Worm (Caenorhabditis elegans): ENCODE measurements around the gene qui-1.

Gene qui-1

DNA sequence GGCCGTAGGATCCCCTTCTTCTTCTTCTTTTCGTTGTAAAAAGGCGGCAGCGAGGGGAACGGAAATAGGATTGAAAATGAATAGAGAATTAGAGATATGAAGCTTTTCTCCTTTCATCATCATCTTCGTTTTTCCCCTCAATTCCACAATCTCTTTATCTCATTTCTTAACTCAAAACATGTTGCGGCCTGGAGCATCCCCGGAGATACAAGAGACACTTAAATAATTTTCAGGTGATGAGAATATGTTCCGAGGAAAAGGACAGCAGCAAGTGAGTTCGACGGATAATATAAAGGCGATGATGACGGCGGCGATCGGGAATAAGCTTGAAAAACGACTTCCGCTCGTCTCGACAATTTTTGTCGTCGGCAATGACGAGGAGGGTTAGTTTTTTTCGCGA lies at the start of gene qui-1, which contains the start of gene Y45F10B.13:
TSS of gene qui-1 (plus strand) at position 233 of the 400 bp plus-strand sequence.
TSS of gene Y45F10B.13 (minus strand) at position 101 of the 400 bp plus-strand sequence.
- TF ChIP-seq Y95B8A.8 (GFP tag; IDR thresholded peaks at IDR 0.05) (no peak), lsl-1 (GFP tag; optimal IDR thresholded peaks at IDR 0.05) (no peak), pbrm-1 (GFP tag; IDR thresholded peaks at IDR 0.05) (no peak), ztf-28 (GFP tag; IDR thresholded peaks at IDR 0.05) (0 out of 2 replicates have a peak, but pooled peaks have one; percentile 39), madf-8 (GFP tag; conservative IDR thresholded peaks at IDR 0.05) (no peak)

DNA sequence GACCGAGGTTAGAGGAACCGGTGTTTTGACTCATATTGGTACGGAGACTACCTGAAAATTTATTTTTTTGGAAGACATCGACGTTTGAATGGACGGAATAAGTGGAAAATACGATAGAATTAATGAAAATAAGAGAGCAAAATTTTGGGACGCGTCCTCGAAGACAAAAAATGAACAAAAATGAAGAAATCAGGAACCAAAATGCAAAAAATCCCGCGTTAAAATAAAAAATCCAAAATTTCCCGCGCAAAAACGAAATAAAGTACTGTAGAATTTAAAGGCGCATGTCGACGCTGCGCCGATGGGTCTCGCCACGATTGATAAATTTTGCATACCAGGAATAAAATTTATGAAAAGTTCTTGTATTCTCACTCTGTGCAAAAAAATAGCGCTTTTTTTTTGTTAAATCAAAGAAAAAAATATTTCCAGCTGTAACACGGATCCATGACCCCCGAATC lies 49.5 kb upstream of the qui-1 start, which contains the start of gene puf-3:
TSS of gene puf-3 (minus strand) at position 51 of the 458 bp plus-strand sequence.
- no peak for TF ChIP-seq rec-8 (tag; optimal IDR thresholded peaks at IDR 0.05)
- peak; percentile 24 for TF ChIP-seq hrde-1 (tag; optimal IDR thresholded peaks at IDR 0.05; ENCODE audit: borderline replicate concordance)
- TF ChIP-seq snpc-3.4 (tag; optimal IDR thresholded peaks at IDR 0.05), result peak; percentile 74
- TF ChIP-seq K12H6.12 (tag; optimal IDR thresholded peaks at IDR 0.05), result no peak
- TF ChIP-seq lag-1 (GFP tag; IDR thresholded peaks at IDR 0.05), result no peak
- no peak for TF ChIP-seq cebp-1 (GFP tag; IDR thresholded peaks at IDR 0.05)
- no peak for TF ChIP-seq cebp-1 (tag; optimal IDR thresholded peaks at IDR 0.05)
- no peak for TF ChIP-seq somi-1 (GFP tag; optimal IDR thresholded peaks at IDR 0.05)
- TF ChIP-seq aptf-3 (GFP tag; IDR thresholded peaks at IDR 0.05), result no peak
- TF ChIP-seq die-1 (tag; optimal IDR thresholded peaks at IDR 0.05), result no peak
- no peak for TF ChIP-seq rpc-1 (optimal IDR thresholded peaks at IDR 0.05)
- no peak for TF ChIP-seq rpc-1 (tag; optimal IDR thresholded peaks at IDR 0.05)
- TF ChIP-seq attf-3 (GFP tag; conservative IDR thresholded peaks at IDR 0.05), result no peak
- TF ChIP-seq F55B11.4 (tag; optimal IDR thresholded peaks at IDR 0.05; ENCODE audit: borderline replicate concordance, insufficient read depth), result no peak
- peak; percentile 65 for TF ChIP-seq snpc-1.3 (tag; optimal IDR thresholded peaks at IDR 0.05; ENCODE audit: insufficient read depth)
- peak; percentile 97 for TF ChIP-seq ceh-91 (GFP tag; IDR thresholded peaks at IDR 0.05)
- TF ChIP-seq K11D2.4 (GFP tag; IDR thresholded peaks at IDR 0.05), result no peak
- no peak for TF ChIP-seq lsy-27 (tag; optimal IDR thresholded peaks at IDR 0.05; ENCODE audit: borderline replicate concordance, insufficient read depth)
- TF ChIP-seq B0336.3 (GFP tag; IDR thresholded peaks at IDR 0.05), result peak; percentile 76
- TF ChIP-seq B0261.1 (tag; optimal IDR thresholded peaks at IDR 0.05), result no peak
- TF ChIP-seq T07F8.4 (tag; optimal IDR thresholded peaks at IDR 0.05), result no peak
- TF ChIP-seq lin-40 (tag; optimal IDR thresholded peaks at IDR 0.05), result no peak
- TF ChIP-seq nhr-179 (tag; optimal IDR thresholded peaks at IDR 0.05), result no peak
- TF ChIP-seq dox-1 (GFP tag; IDR thresholded peaks at IDR 0.05), result peak; percentile 82
- no peak for TF ChIP-seq ztf-22 (GFP tag; optimal IDR thresholded peaks at IDR 0.05)
- TF ChIP-seq F23B12.7 (tag; optimal IDR thresholded peaks at IDR 0.05; ENCODE audit: insufficient read depth), result no peak
- no peak for TF ChIP-seq ztf-18 (tag; optimal IDR thresholded peaks at IDR 0.05)
- TF ChIP-seq dpl-1 (GFP tag; optimal IDR thresholded peaks at IDR 0.05), result peak; percentile 93
- TF ChIP-seq F39B2.1 (GFP tag; IDR thresholded peaks at IDR 0.05), result no peak
- TF ChIP-seq Y79H2A.3 (GFP tag; conservative IDR thresholded peaks at IDR 0.05), result 0 out of 2 replicates have a peak, but pooled peaks have one; percentile 54
- no peak for TF ChIP-seq Y56A3A.18 (GFP tag; IDR thresholded peaks at IDR 0.05)
- no peak for TF ChIP-seq cebp-2 (GFP tag; IDR thresholded peaks at IDR 0.05)
- no peak for TF ChIP-seq Y53F4B.3 (GFP tag; IDR thresholded peaks at IDR 0.05)
- TF ChIP-seq him-1 (tag; optimal IDR thresholded peaks at IDR 0.05), result peak; percentile 63
- no peak for TF ChIP-seq nhr-120 (GFP tag; IDR thresholded peaks at IDR 0.05)
- no peak for TF ChIP-seq F22D6.2 (tag; optimal IDR thresholded peaks at IDR 0.05)
- no peak for TF ChIP-seq mes-4 (tag; optimal IDR thresholded peaks at IDR 0.05)
- TF ChIP-seq zfh-2 (GFP tag; conservative IDR thresholded peaks at IDR 0.05), result no peak; the same call in 1 of the 2 replicates
- no peak for TF ChIP-seq gei-17 (GFP tag; optimal IDR thresholded peaks at IDR 0.05)
- TF ChIP-seq unc-62 (GFP tag; optimal IDR thresholded peaks at IDR 0.05), result no peak
- TF ChIP-seq sea-2 (GFP tag; IDR thresholded peaks at IDR 0.05), result no peak
- peak in 1 of 3 experiments; percentile 39 for TF ChIP-seq lin-35 (GFP tag; optimal IDR thresholded peaks at IDR 0.05)
